Worm (Caenorhabditis elegans): ENCODE data around the gene srg-8.

srg-8 gene

DNA sequence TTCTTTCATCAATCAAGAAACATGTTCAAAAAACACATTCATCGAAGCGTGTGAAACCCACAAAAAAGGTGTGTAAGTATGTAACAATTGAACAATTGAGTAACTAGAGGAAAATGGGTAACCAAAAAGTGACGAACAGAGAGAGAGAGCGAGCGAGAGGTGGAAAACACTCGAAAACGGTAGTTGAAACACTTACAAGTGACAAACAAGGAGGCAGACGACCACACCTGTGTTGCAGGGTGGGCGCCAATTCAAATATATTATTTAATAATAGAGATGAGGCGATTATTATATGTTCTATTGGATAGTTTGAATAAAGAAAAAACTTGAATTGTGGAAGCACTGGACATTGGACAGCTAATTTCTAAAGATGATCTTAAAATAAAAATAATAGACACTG, 34.7 kb upstream of the srg-8 start:
- TF ChIP-seq ceh-27 (GFP tag; optimal IDR thresholded peaks at IDR 0.05) (peak; percentile 27), sptf-2 (GFP tag; optimal IDR thresholded peaks at IDR 0.05) (no peak)

- TF ChIP-seq F57A8.1 (GFP tag; optimal IDR thresholded peaks at IDR 0.05) (no peak), nhr-80 (tag; optimal IDR thresholded peaks at IDR 0.05) (peak; percentile 0)
These were observed 32.6 kb upstream of the srg-8 start, which contains the start of gene F47D12.6 for ce11 chrIII:6287195-6287594. TSS of gene F47D12.6 (minus strand) at chrIII:6287295.

DNA sequence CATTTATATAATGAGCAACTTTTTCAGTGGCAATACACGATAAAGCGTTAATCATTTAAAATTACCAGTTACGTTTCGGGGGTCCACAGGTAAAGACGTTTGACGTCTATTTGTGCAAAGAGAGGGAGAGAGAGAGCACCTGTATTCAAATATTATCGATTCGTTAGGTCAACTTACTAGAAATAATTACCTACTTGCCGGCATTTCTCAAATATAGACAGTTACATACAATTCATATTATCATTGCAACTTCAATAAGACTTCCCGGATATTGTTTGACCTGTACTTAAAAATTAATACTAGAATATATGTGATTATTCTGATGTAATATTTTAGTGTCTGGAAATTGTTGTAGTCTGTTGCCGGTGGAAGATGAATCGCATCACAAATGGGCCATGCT, 31.3 kb upstream of the srg-8 start, which contains the start of gene gadr-3:
Gene gadr-3, minus strand, starts transcription at position 101 of the 400 bp plus-strand sequence.
- TF ChIP-seq sptf-2 (GFP tag; optimal IDR thresholded peaks at IDR 0.05): no peak

- TF ChIP-seq lsl-1 (GFP tag; optimal IDR thresholded peaks at IDR 0.05) (peak; percentile 89), efl-1 (GFP tag; optimal IDR thresholded peaks at IDR 0.05) (peak; percentile 6), F33H1.4 (GFP tag; IDR thresholded peaks at IDR 0.05) (peak; percentile 43; the same call in 1 of the 2 replicates), madf-6 (GFP tag; IDR thresholded peaks at IDR 0.05) (peak; percentile 93), Y95B8A.8 (GFP tag; IDR thresholded peaks at IDR 0.05) (no peak), madf-8 (GFP tag; conservative IDR thresholded peaks at IDR 0.05) (peak; percentile 74), ceh-100 (GFP tag; IDR thresholded peaks at IDR 0.05) (no peak), lin-35 (GFP tag; optimal IDR thresholded peaks at IDR 0.05) (no peak), ekl-4 (GFP tag; IDR thresholded peaks at IDR 0.05) (0 out of 2 replicates have a peak, but pooled peaks have one; percentile 23), hmg-20 (GFP tag; IDR thresholded peaks at IDR 0.05) (no peak), ztf-22 (GFP tag; optimal IDR thresholded peaks at IDR 0.05) (no peak), ceh-40 (GFP tag; IDR thresholded peaks at IDR 0.05) (no peak), xnd-1 (tag; optimal IDR thresholded peaks at IDR 0.05) (peak; percentile 91), hmg-1.2 (GFP tag; IDR thresholded peaks at IDR 0.05) (0 out of 2 replicates have a peak, but pooled peaks have one; percentile 14)
These were observed 28.4 kb upstream of the srg-8 start for ce11 chrIII:6283024-6283423.

ce11 chrIII:6280070-6280596, 25.5 kb upstream of the srg-8 start, which contains the start of gene hmg-1.2:
TSS of gene hmg-1.2 (plus strand) at chrIII:6280380.
- TF ChIP-seq hmg-20 (GFP tag; IDR thresholded peaks at IDR 0.05) (no peak), akir-1 (GFP tag; optimal IDR thresholded peaks at IDR 0.05) (no peak), nhr-80 (tag; optimal IDR thresholded peaks at IDR 0.05) (peak; percentile 74), lin-26 (GFP tag; IDR thresholded peaks at IDR 0.05) (peak; percentile 47; the same call in 1 of the 2 replicates), ets-4 (GFP tag; optimal IDR thresholded peaks at IDR 0.05) (no peak), dpl-1 (GFP tag; optimal IDR thresholded peaks at IDR 0.05) (no peak), tlf-1 (GFP tag; optimal IDR thresholded peaks at IDR 0.05) (peak; percentile 55), ceh-27 (GFP tag; optimal IDR thresholded peaks at IDR 0.05) (peak; percentile 76), lin-35 (GFP tag; optimal IDR thresholded peaks at IDR 0.05) (peak in 1 of 3 experiments; percentile 42), snpc-1.3 (tag; optimal IDR thresholded peaks at IDR 0.05; ENCODE audit: insufficient read depth) (no peak), unc-130 (GFP tag; optimal IDR thresholded peaks at IDR 0.05) (no peak), pha-4 (tag; optimal IDR thresholded peaks at IDR 0.05) (peak; percentile 25), sptf-2 (GFP tag; optimal IDR thresholded peaks at IDR 0.05) (no peak), F37B4.10 (GFP tag; IDR thresholded peaks at IDR 0.05) (no peak), attf-5 (GFP tag; optimal IDR thresholded peaks at IDR 0.05) (peak; percentile 62), snpc-3.4 (tag; optimal IDR thresholded peaks at IDR 0.05) (peak; percentile 23), die-1 (tag; optimal IDR thresholded peaks at IDR 0.05) (no peak), ztf-18 (tag; optimal IDR thresholded peaks at IDR 0.05) (peak; percentile 18), lsl-1 (GFP tag; optimal IDR thresholded peaks at IDR 0.05) (no peak), somi-1 (GFP tag; optimal IDR thresholded peaks at IDR 0.05) (peak; percentile 47), rcor-1 (GFP tag; IDR thresholded peaks at IDR 0.05) (peak; percentile 47; the same call in 1 of the 2 replicates), F10E7.11 (tag; optimal IDR thresholded peaks at IDR 0.05) (no peak), let-526 (GFP tag; IDR thresholded peaks at IDR 0.05) (no peak), nhr-27 (tag; optimal IDR thresholded peaks at IDR 0.05) (no peak), pbrm-1 (GFP tag; IDR thresholded peaks at IDR 0.05) (peak; percentile 71), cebp-2 (GFP tag; IDR thresholded peaks at IDR 0.05) (no peak), mel-28 (tag; optimal IDR thresholded peaks at IDR 0.05; ENCODE audit: borderline replicate concordance) (no peak), attf-6 (GFP tag; IDR thresholded peaks at IDR 0.05) (no peak)
